Fruit fly (Drosophila melanogaster): ENCODE results near the gene CG10175.
A peak's percentile ranks its signal among the peaks of the same experiment; 100 is the strongest.

CG10175 gene

DNA sequence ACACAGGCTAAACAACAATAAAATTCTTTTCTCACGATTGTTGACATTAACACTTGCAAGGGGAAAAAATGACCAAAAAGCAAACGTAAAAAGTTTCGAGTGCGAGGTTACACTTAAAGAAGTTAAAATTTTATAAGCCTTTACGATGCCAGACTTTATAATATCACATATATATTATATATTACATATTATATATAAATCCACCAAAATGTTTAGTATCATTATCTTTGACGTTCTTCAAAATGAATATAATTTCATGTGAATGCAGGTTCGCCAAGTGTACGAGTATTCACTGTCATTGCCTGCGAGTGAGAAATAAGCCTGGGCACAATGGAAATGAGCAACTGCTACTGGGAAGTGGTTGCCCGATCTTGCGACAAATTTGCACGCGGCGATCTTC is 22.5 kb downstream of the CG10175 start (continued):
- TF ChIP-seq vri (GFP tag; optimal IDR thresholded peaks at IDR 0.05): peak; percentile 53
- peak; percentile 40 for TF ChIP-seq Eip93F (GFP tag; optimal IDR thresholded peaks at IDR 0.05)
- TF ChIP-seq Hr4 (GFP tag; optimal IDR thresholded peaks at IDR 0.05): no peak
- TF ChIP-seq CG31627 (GFP tag; optimal IDR thresholded peaks at IDR 0.05): peak; percentile 47
- peak; percentile 71 for TF ChIP-seq CG6854 (GFP tag; optimal IDR thresholded peaks at IDR 0.05)
- peak; percentile 81 for TF ChIP-seq esn (GFP tag; optimal IDR thresholded peaks at IDR 0.05)
- TF ChIP-seq salr (GFP tag; optimal IDR thresholded peaks at IDR 0.05): peak; percentile 13 to 42
- peak; percentile 90 for TF ChIP-seq Eip78C (GFP tag)
- no peak for TF ChIP-seq fkh (GFP tag; optimal IDR thresholded peaks at IDR 0.05)
- peak; percentile 39 for TF ChIP-seq CG32006 (GFP tag; optimal IDR thresholded peaks at IDR 0.05)
- peak; percentile 78 for TF ChIP-seq CG11762 (GFP tag; optimal IDR thresholded peaks at IDR 0.05; ENCODE audit: insufficient read depth)
- TF ChIP-seq CG8119 (GFP tag; IDR thresholded peaks at IDR 0.05): peak; percentile 56
- peak; percentile 38; the same call in 1 of the 2 replicates for TF ChIP-seq CG15336 (GFP tag; IDR thresholded peaks at IDR 0.05)
- TF ChIP-seq CG6792 (GFP tag; optimal IDR thresholded peaks at IDR 0.05): peak; percentile 79
- TF ChIP-seq CG10669 (GFP tag; optimal IDR thresholded peaks at IDR 0.05): peak; percentile 70
- TF ChIP-seq cyc (GFP tag; optimal IDR thresholded peaks at IDR 0.05): peak; percentile 57
- TF ChIP-seq pdm3 (GFP tag; optimal IDR thresholded peaks at IDR 0.05): peak; percentile 34
- peak; percentile 91 for TF ChIP-seq svp (GFP tag)

- no peak for TF ChIP-seq CG10669 (GFP tag; optimal IDR thresholded peaks at IDR 0.05)
- TF ChIP-seq CG3032 (tag; optimal IDR thresholded peaks at IDR 0.05): no peak
- no peak for TF ChIP-seq esn (GFP tag; optimal IDR thresholded peaks at IDR 0.05)
- TF ChIP-seq acj6 (GFP tag; optimal IDR thresholded peaks at IDR 0.05): no peak
- TF ChIP-seq svp (GFP tag): no peak
- TF ChIP-seq CG4318 (GFP tag; optimal IDR thresholded peaks at IDR 0.05): no peak
- TF ChIP-seq CG32006 (GFP tag; optimal IDR thresholded peaks at IDR 0.05): no peak
- no peak for TF ChIP-seq eg (GFP tag; IDR thresholded peaks at IDR 0.05)
- TF ChIP-seq CG10631 (GFP tag; optimal IDR thresholded peaks at IDR 0.05): no peak
- TF ChIP-seq Eip75B (GFP tag; optimal IDR thresholded peaks at IDR 0.05): no peak
- no peak for TF ChIP-seq CG6792 (GFP tag; optimal IDR thresholded peaks at IDR 0.05)
- TF ChIP-seq Sox15 (GFP tag; optimal IDR thresholded peaks at IDR 0.05): no peak
Observed at dm6 chr3R:23507376-23507775, 23.4 kb downstream of the CG10175 start, which contains the start of gene CG34289. Gene CG34289, minus strand, starts transcription at chr3R:23507476.

dm6 chr3R:23504760-23505159 is 26.0 kb downstream of the CG10175 start:
- TF ChIP-seq pdm3 (GFP tag; optimal IDR thresholded peaks at IDR 0.05) (peak; percentile 60), CG1621 (tag; optimal IDR thresholded peaks at IDR 0.05) (no peak), Sox14 (GFP tag; optimal IDR thresholded peaks at IDR 0.05) (peak; percentile 49), cyc (GFP tag; optimal IDR thresholded peaks at IDR 0.05) (peak; percentile 49), fkh (GFP tag; optimal IDR thresholded peaks at IDR 0.05) (no peak), CG6808 (GFP tag; optimal IDR thresholded peaks at IDR 0.05) (no peak), CG6276 (GFP tag; optimal IDR thresholded peaks at IDR 0.05) (peak; percentile 82), net (GFP tag; optimal IDR thresholded peaks at IDR 0.05) (peak; percentile 46), eg (GFP tag; IDR thresholded peaks at IDR 0.05) (peak; percentile 60; the same call in 2 of the 3 replicates), Eip93F (GFP tag; optimal IDR thresholded peaks at IDR 0.05) (no peak), Hr4 (GFP tag; optimal IDR thresholded peaks at IDR 0.05) (peak; percentile 69), CG16779 (tag; optimal IDR thresholded peaks at IDR 0.05) (no peak), CG3919 (GFP tag; optimal IDR thresholded peaks at IDR 0.05) (peak; percentile 44), fd85E (GFP tag; optimal IDR thresholded peaks at IDR 0.05) (no peak), Hr39 (GFP tag; optimal IDR thresholded peaks at IDR 0.05) (peak; percentile 53), CG4318 (GFP tag; optimal IDR thresholded peaks at IDR 0.05) (peak; percentile 31), dac (GFP tag; optimal IDR thresholded peaks at IDR 0.05) (peak; percentile 10), Eip78C (GFP tag) (peak; percentile 90), svp (GFP tag) (peak; percentile 87), Eip75B (GFP tag; optimal IDR thresholded peaks at IDR 0.05) (peak; percentile 22), vri (GFP tag; optimal IDR thresholded peaks at IDR 0.05) (peak; percentile 36), Ets96B (tag; optimal IDR thresholded peaks at IDR 0.05) (no peak), CG8319 (GFP tag; optimal IDR thresholded peaks at IDR 0.05) (no peak), CG7368 (GFP tag; optimal IDR thresholded peaks at IDR 0.05) (no peak), CG6854 (GFP tag; optimal IDR thresholded peaks at IDR 0.05) (no peak), fd59A (GFP tag; optimal IDR thresholded peaks at IDR 0.05) (no peak), topi (GFP tag; optimal IDR thresholded peaks at IDR 0.05) (peak; percentile 65), lz (GFP tag; optimal IDR thresholded peaks at IDR 0.05) (peak; percentile 60), Blimp-1 (GFP tag; optimal IDR thresholded peaks at IDR 0.05) (no peak), esn (GFP tag; optimal IDR thresholded peaks at IDR 0.05) (peak; percentile 69), CG6163 (GFP tag; IDR thresholded peaks at IDR 0.05) (peak; percentile 40; the same call in 1 of the 3 replicates), Smox (GFP tag; optimal IDR thresholded peaks at IDR 0.05) (peak; percentile 54), Sox15 (GFP tag; optimal IDR thresholded peaks at IDR 0.05) (no peak), CG9139 (GFP tag; optimal IDR thresholded peaks at IDR 0.05) (no peak), CG6792 (GFP tag; optimal IDR thresholded peaks at IDR 0.05) (no peak), Sox102F (GFP tag; optimal IDR thresholded peaks at IDR 0.05) (peak; percentile 54)

Data from whole organism, prepupa.